Fruit fly (Drosophila melanogaster) whole organism, prepupa: ENCODE data around the gene CG42821.

Experiments
- CG11762 ChIP-seq: fragments of 200-800 bp; sonication (Bioruptor generic); optimal IDR thresholded peaks from 3 replicates; lab custom pipeline; 2016; ENCODE audit warnings: missing biosample characterization, missing genetic modification characterization; ENCODE audit not compliant: insufficient read depth
- Sox15 ChIP-seq: fragments of 200-800 bp; sonication (Bioruptor generic); optimal IDR thresholded peaks from 3 replicates; lab custom pipeline; 2016; ENCODE audit warnings: missing biosample characterization, missing genetic modification characterization

dm6 chr3R:17402434-17402833 is 10.4 kb upstream of the CG42821 start, which contains the start of gene Sur-8:
- TF ChIP-seq CG11762 (GFP tag; lab: Kevin White, UChicago) (peak; percentile 15), Sox15 (GFP tag; lab: Kevin White, UChicago) (no peak)
